Fruit fly (Drosophila melanogaster) whole organism, embryonic: ENCODE results near the gene CG33969.

Source experiments
- CG10431 ChIP-seq: fragments of 200-800 bp; sonication (Bioruptor generic); optimal IDR thresholded peaks from 3 replicates; lab custom pipeline; 2018; ENCODE audit warnings: missing biosample characterization, mild to moderate bottlenecking, missing genetic modification characterization
- CG10654 ChIP-seq: fragments of 200-800 bp; sonication (Bioruptor generic); optimal IDR thresholded peaks from 2 replicates; lab custom pipeline; 2016; ENCODE audit warnings: missing biosample characterization, missing genetic modification characterization
- CG11247 ChIP-seq: fragments of 200-800 bp; sonication (Bioruptor generic); IDR thresholded peaks from 2 replicates; pipeline ENCODE4 v1.3.6; 2022; ENCODE audit warnings: missing biosample characterization, missing genetic modification characterization
- CG12071 ChIP-seq: fragments of 200-800 bp; sonication (Bioruptor generic); optimal IDR thresholded peaks from 3 replicates; lab custom pipeline; 2018; ENCODE audit warnings: missing biosample characterization, mild to moderate bottlenecking, missing genetic modification characterization
- CG12236 ChIP-seq: fragments of 200-800 bp; sonication (Bioruptor generic); optimal IDR thresholded peaks from 2 replicates; lab custom pipeline; 2016; ENCODE audit warnings: missing biosample characterization, missing genetic modification characterization
- CG12769 ChIP-seq: fragments of 200-800 bp; sonication (Bioruptor generic); optimal IDR thresholded peaks from 2 replicates; lab custom pipeline; 2019; ENCODE audit warnings: missing biosample characterization, mild to moderate bottlenecking, missing genetic modification characterization, moderate library complexity
- CG14050 ChIP-seq: fragments of 200-800 bp; sonication (Bioruptor generic); IDR thresholded peaks from 3 replicates; pipeline ENCODE4 v1.3.6; 2022; ENCODE audit warnings: missing biosample characterization, missing genetic modification characterization
- CG14667 ChIP-seq: fragments of 200-800 bp; sonication (Bioruptor generic); IDR thresholded peaks from 2 replicates; pipeline ENCODE4 v1.3.6; 2022; ENCODE audit warnings: missing biosample characterization, missing genetic modification characterization
- CG1529 ChIP-seq: fragments of 200-800 bp; sonication (Bioruptor generic); optimal IDR thresholded peaks from 3 replicates; lab custom pipeline; 2018; ENCODE audit warnings: missing biosample characterization, missing genetic modification characterization
- CG17612 ChIP-seq: fragments of 200-800 bp; sonication (Bioruptor generic); IDR thresholded peaks from 2 replicates; pipeline ENCODE4 v1.3.6; 2022; ENCODE audit warnings: missing biosample characterization, missing genetic modification characterization
- CG2199 ChIP-seq: fragments of 200-800 bp; sonication (Bioruptor generic); IDR thresholded peaks from 3 replicates; pipeline ENCODE4 v1.3.6; 2022; ENCODE audit warnings: missing biosample characterization, missing genetic modification characterization
- CG3065 ChIP-seq: fragments of 200-800 bp; sonication (Bioruptor generic); optimal IDR thresholded peaks from 2 replicates; lab custom pipeline; 2016; ENCODE audit warnings: missing biosample characterization, missing genetic modification characterization
- CG3407 ChIP-seq: fragments of 200-800 bp; sonication (Bioruptor generic); optimal IDR thresholded peaks from 2 replicates; lab custom pipeline; 2018; ENCODE audit warnings: missing biosample characterization, mild to moderate bottlenecking, missing genetic modification characterization
- CG34422 ChIP-seq: fragments of 200-800 bp; sonication (Bioruptor generic); IDR thresholded peaks from 3 replicates; pipeline ENCODE4 v1.3.6; 2022; ENCODE audit warnings: missing biosample characterization, missing genetic modification characterization
- CG6791 ChIP-seq: fragments of 200-800 bp; sonication (Bioruptor generic); IDR thresholded peaks from 3 replicates; pipeline ENCODE4 v1.3.6; 2022; ENCODE audit warnings: missing biosample characterization, missing genetic modification characterization; ENCODE audit not compliant: partially characterized antibody
- CG6854 ChIP-seq: fragments of 200-800 bp; sonication (Bioruptor generic); optimal IDR thresholded peaks from 3 replicates; lab custom pipeline; 2017; ENCODE audit warnings: missing biosample characterization, mild to moderate bottlenecking, missing genetic modification characterization
- CG8089 ChIP-seq: fragments of 200-800 bp; sonication (Bioruptor generic); optimal IDR thresholded peaks from 3 replicates; lab custom pipeline; 2016; ENCODE audit warnings: missing biosample characterization, missing genetic modification characterization
- Dbx ChIP-seq: fragments of 200-800 bp; sonication (Bioruptor generic); IDR thresholded peaks from 3 replicates; pipeline ENCODE4 v1.3.6; 2022; ENCODE audit warnings: missing biosample characterization, missing genetic modification characterization
- Dref ChIP-seq: fragments of 200-800 bp; sonication (Bioruptor generic); IDR thresholded peaks from 2 replicates; pipeline ENCODE4 v1.3.6; 2022; ENCODE audit warnings: missing biosample characterization, missing genetic modification characterization
- Gsc ChIP-seq: fragments of 200-800 bp; sonication (Bioruptor generic); IDR thresholded peaks from 2 replicates; pipeline ENCODE4 v1.3.6; 2022; ENCODE audit warnings: missing biosample characterization, missing genetic modification characterization
- HLH54F ChIP-seq: fragments of 200-800 bp; sonication (Bioruptor generic); optimal IDR thresholded peaks from 3 replicates; lab custom pipeline; 2016; ENCODE audit warnings: missing biosample characterization, missing genetic modification characterization
- HmgZ ChIP-seq: fragments of 200-800 bp; sonication (Bioruptor generic); optimal IDR thresholded peaks from 2 replicates; lab custom pipeline; 2018; ENCODE audit warnings: missing biosample characterization, mild to moderate bottlenecking, missing genetic modification characterization
- Hr3 ChIP-seq: fragments of 200-800 bp; sonication (Bioruptor generic); optimal IDR thresholded peaks from 3 replicates; lab custom pipeline; 2016; ENCODE audit warnings: missing biosample characterization, missing genetic modification characterization
- Nf-YC ChIP-seq: fragments of 200-800 bp; optimal IDR thresholded peaks from 3 replicates; lab custom pipeline; 2019; ENCODE audit warnings: missing biosample characterization, mild to moderate bottlenecking, missing genetic modification characterization, moderate library complexity
- Oli ChIP-seq: fragments of 200-800 bp; sonication (Bioruptor generic); optimal IDR thresholded peaks from 2 replicates; lab custom pipeline; 2018; ENCODE audit warnings: missing biosample characterization, mild to moderate bottlenecking, missing genetic modification characterization, moderate library complexity
- Rfx ChIP-seq: fragments of 200-800 bp; sonication (Bioruptor generic); IDR thresholded peaks from 2 replicates; pipeline ENCODE4 v1.3.6; 2022; ENCODE audit warnings: missing biosample characterization, missing genetic modification characterization
- Scr ChIP-seq: fragments of 200-800 bp; sonication (Bioruptor generic); IDR thresholded peaks from 2 replicates; pipeline ENCODE4 v1.3.6; 2022; ENCODE audit warnings: missing biosample characterization, missing genetic modification characterization; ENCODE audit not compliant: partially characterized antibody
- Six4 ChIP-seq: fragments of 200-800 bp; sonication (Bioruptor generic); optimal IDR thresholded peaks from 2 replicates; lab custom pipeline; 2016; ENCODE audit warnings: missing biosample characterization, missing genetic modification characterization
- Sry-β ChIP-seq: fragments of 200-800 bp; sonication (Bioruptor generic); optimal IDR thresholded peaks from 2 replicates; lab custom pipeline; 2018; ENCODE audit warnings: missing biosample characterization, mild to moderate bottlenecking, missing genetic modification characterization, moderate library complexity
- Ssrp ChIP-seq: fragments of 200-800 bp; sonication (Bioruptor generic); optimal IDR thresholded peaks from 2 replicates; lab custom pipeline; 2018; ENCODE audit warnings: missing biosample characterization, mild to moderate bottlenecking, missing genetic modification characterization, moderate library complexity
- abd-A ChIP-seq: fragments of 200-800 bp; sonication (Bioruptor generic); optimal IDR thresholded peaks from 3 replicates; lab custom pipeline; 2019; ENCODE audit warnings: missing biosample characterization, mild to moderate bottlenecking, missing genetic modification characterization, moderate library complexity
- bbx ChIP-seq: fragments of 200-800 bp; sonication (Bioruptor generic); IDR thresholded peaks from 2 replicates; pipeline ENCODE4 v1.3.6; 2022; ENCODE audit warnings: missing biosample characterization, missing genetic modification characterization; ENCODE audit not compliant: partially characterized antibody
- cas ChIP-seq: fragments of 200-800 bp; sonication (Bioruptor generic); IDR thresholded peaks from 2 replicates; pipeline ENCODE4 v1.3.6; 2022; ENCODE audit warnings: missing biosample characterization, missing genetic modification characterization
- chif ChIP-seq, 2 experiments: fragments of 200-800 bp; sonication (Bioruptor generic); optimal IDR thresholded peaks; 3 replicates each; lab custom pipeline; 2016; ENCODE audit warnings: missing biosample characterization in 2 of 2, missing genetic modification characterization in 2 of 2
- crc ChIP-seq: fragments of 200-800 bp; sonication (Bioruptor generic); optimal IDR thresholded peaks from 2 replicates; lab custom pipeline; 2016; ENCODE audit warnings: missing biosample characterization, missing genetic modification characterization
- crp ChIP-seq, 2 experiments: fragments of 200-800 bp; sonication (Bioruptor generic); optimal IDR thresholded peaks; 2 replicates in 1 of 2; 3 replicates in 1 of 2; lab custom pipeline; 2017; ENCODE audit warnings: missing biosample characterization in 2 of 2, missing genetic modification characterization in 2 of 2, mild to moderate bottlenecking in 1 of 2, moderate library complexity in 1 of 2
- fd3F ChIP-seq: fragments of 200-800 bp; sonication (Bioruptor generic); optimal IDR thresholded peaks from 2 replicates; lab custom pipeline; 2018; ENCODE audit warnings: missing biosample characterization, mild to moderate bottlenecking, missing genetic modification characterization, moderate library complexity
- gsb ChIP-seq: fragments of 200-800 bp; sonication (Bioruptor generic); IDR thresholded peaks from 2 replicates; pipeline ENCODE4 v1.3.6; 2022; ENCODE audit warnings: missing biosample characterization, missing genetic modification characterization
- ind ChIP-seq: fragments of 200-800 bp; sonication (Bioruptor generic); optimal IDR thresholded peaks from 3 replicates; lab custom pipeline; 2016; ENCODE audit warnings: missing biosample characterization, missing genetic modification characterization
- pb ChIP-seq: fragments of 200-800 bp; sonication (Bioruptor generic); optimal IDR thresholded peaks from 3 replicates; lab custom pipeline; 2016; ENCODE audit warnings: missing biosample characterization, missing genetic modification characterization
- pros ChIP-seq: fragments of 200-800 bp; sonication (Bioruptor generic); optimal IDR thresholded peaks from 3 replicates; lab custom pipeline; 2019; ENCODE audit warnings: missing biosample characterization, mild to moderate bottlenecking, missing genetic modification characterization, moderate library complexity
- rib ChIP-seq: fragments of 200-800 bp; sonication (Bioruptor generic); IDR thresholded peaks from 2 replicates; pipeline ENCODE4 v1.3.6; 2022; ENCODE audit warnings: missing biosample characterization, missing genetic modification characterization
- ro ChIP-seq: fragments of 200-800 bp; sonication (Bioruptor generic); IDR thresholded peaks from 2 replicates; pipeline ENCODE4 v1.3.6; 2022; ENCODE audit warnings: missing biosample characterization, missing genetic modification characterization
- salm ChIP-seq: fragments of 200-800 bp; sonication (Bioruptor generic); optimal IDR thresholded peaks from 2 replicates; lab custom pipeline; 2018; ENCODE audit warnings: missing biosample characterization, mild to moderate bottlenecking, missing genetic modification characterization
- sim ChIP-seq: fragments of 200-800 bp; sonication (Bioruptor generic); IDR thresholded peaks from 2 replicates; pipeline ENCODE4 v1.3.6; 2022; ENCODE audit warnings: missing biosample characterization, missing genetic modification characterization
- slou ChIP-seq: fragments of 200-800 bp; sonication (Bioruptor generic); optimal IDR thresholded peaks from 3 replicates; lab custom pipeline; 2016; ENCODE audit warnings: missing biosample characterization, missing genetic modification characterization
- tna ChIP-seq: fragments of 200-800 bp; sonication (Bioruptor generic); IDR thresholded peaks from 2 replicates; pipeline ENCODE4 v1.3.6; 2022; ENCODE audit warnings: missing biosample characterization, missing genetic modification characterization; ENCODE audit not compliant: partially characterized antibody
- wor ChIP-seq: fragments of 200-800 bp; sonication (Bioruptor generic); IDR thresholded peaks from 2 replicates; pipeline ENCODE4 v1.3.6; 2022; ENCODE audit warnings: missing biosample characterization, missing genetic modification characterization

The CG33969 gene

DNA sequence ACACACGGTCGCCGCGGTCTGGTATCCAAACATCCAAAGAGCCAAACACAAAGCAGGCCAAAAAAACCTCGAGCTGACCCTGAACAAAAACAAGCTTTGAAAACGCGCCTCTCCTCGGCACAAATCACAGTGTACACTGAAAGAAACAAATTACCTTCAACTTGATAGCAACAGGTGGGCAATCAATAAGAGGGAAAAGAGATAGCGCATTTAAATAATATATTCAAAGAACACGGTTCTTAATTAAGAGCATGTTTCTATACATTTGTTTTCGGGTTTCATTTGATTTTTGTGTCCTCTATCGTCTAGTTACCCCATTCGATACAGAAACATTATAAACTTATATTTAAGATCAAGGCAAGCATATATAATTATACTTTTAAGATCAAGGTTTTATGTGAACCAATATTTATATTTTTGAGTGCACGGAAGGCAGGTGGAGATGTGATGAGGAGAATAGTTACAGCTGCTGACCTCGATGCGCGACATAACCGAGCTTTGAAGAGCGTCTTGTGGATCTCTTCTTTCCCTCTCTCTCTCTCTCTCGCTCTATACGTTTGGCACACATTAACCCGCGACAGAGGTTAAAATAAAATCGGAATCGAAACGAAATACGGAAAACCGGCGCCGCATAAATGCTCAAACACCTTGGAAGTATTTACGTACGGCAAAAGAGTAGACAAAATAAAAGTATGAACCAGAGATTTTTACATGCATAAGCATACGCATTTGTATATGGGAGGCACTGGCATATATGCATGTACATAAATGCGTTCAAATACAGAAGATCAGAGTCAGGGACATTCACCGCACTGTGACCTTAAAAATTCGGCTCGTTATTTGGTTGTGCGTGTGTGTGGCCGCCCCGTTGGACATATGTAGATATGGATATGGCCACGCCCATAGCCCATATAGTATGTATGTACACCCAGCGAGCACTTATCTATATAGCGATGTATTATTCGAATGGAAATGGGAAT lies 5.2 kb upstream of the CG33969 start (continued):
- peak; percentile 80 for TF ChIP-seq Rfx
- TF ChIP-seq CG1529: peak; percentile 86
- peak; percentile 38 for TF ChIP-seq pb (GFP tag; lab: Kevin White, UChicago)
- TF ChIP-seq fd3F (GFP tag; lab: Kevin White, UChicago): peak; percentile 86
- no peak for TF ChIP-seq rib
- TF ChIP-seq Oli (tag; lab: Kevin White, UChicago): peak; percentile 92
- TF ChIP-seq CG6791: no peak
- TF ChIP-seq CG17612 (GFP tag; lab: Robert Waterston, UW): no peak
- TF ChIP-seq salm: peak; percentile 77
- TF ChIP-seq Scr (GFP tag; lab: Robert Waterston, UW): no peak
- TF ChIP-seq pros (GFP tag; lab: Kevin White, UChicago): no peak
- TF ChIP-seq Dbx (GFP tag; lab: Robert Waterston, UW): peak; percentile 61; the same call in 2 of the 3 replicates
- no peak for TF ChIP-seq Gsc (GFP tag; lab: Robert Waterston, UW)
- peak; percentile 77 for TF ChIP-seq Nf-YC
- peak; percentile 51 for TF ChIP-seq CG8089
- peak; percentile 73 for TF ChIP-seq gsb
- peak; percentile 86 for TF ChIP-seq Ssrp (tag; lab: Kevin White, UChicago)
- TF ChIP-seq sim (GFP tag; lab: Robert Waterston, UW): no peak; the same call in 1 of the 2 replicates
- peak; percentile 56 to 72 for TF ChIP-seq chif (GFP tag; optimal IDR thresholded peaks at IDR 0.05; lab: Kevin White, UChicago)
- TF ChIP-seq CG14667 (GFP tag; lab: Robert Waterston, UW): peak; percentile 47
- TF ChIP-seq tna: no peak
- peak; percentile 65 for TF ChIP-seq HLH54F (GFP tag; lab: Kevin White, UChicago)
- TF ChIP-seq bbx: no peak
- peak; percentile 56 for TF ChIP-seq CG10431
- TF ChIP-seq Six4 (GFP tag; lab: Kevin White, UChicago): peak; percentile 69
- peak; percentile 74 for TF ChIP-seq HmgZ (tag; lab: Kevin White, UChicago)
- TF ChIP-seq crc (GFP tag; lab: Kevin White, UChicago): peak; percentile 52
- peak; percentile 69 for TF ChIP-seq CG14050
- peak; percentile 33 for TF ChIP-seq CG3065 (GFP tag; lab: Kevin White, UChicago)
- TF ChIP-seq Sry-β: peak; percentile 33
- TF ChIP-seq Dref: no peak
- TF ChIP-seq cas (GFP tag; lab: Robert Waterston, UW): no peak
- peak; percentile 67 for TF ChIP-seq CG12071
- peak; percentile 85 for TF ChIP-seq ind
- 0 out of 2 replicates have a peak, but pooled peaks have one; percentile 28 for TF ChIP-seq CG11247 (GFP tag; lab: Robert Waterston, UW)
- TF ChIP-seq CG6854 (GFP tag; lab: Kevin White, UChicago): peak; percentile 87
- TF ChIP-seq CG34422: peak; percentile 70; the same call in 2 of the 3 replicates
- no peak; the same call in 2 of the 3 replicates for TF ChIP-seq CG2199 (GFP tag; lab: Robert Waterston, UW)
- TF ChIP-seq CG10654 (GFP tag; lab: Kevin White, UChicago): peak; percentile 71
- peak; percentile 45 for TF ChIP-seq CG12236 (GFP tag; lab: Kevin White, UChicago)
- peak; percentile 87 for TF ChIP-seq abd-A
- TF ChIP-seq ro (GFP tag; lab: Robert Waterston, UW): peak; percentile 38; the same call in 1 of the 2 replicates
- TF ChIP-seq CG3407 (GFP tag; lab: Kevin White, UChicago): peak; percentile 82
- peak; percentile 40; the same call in 1 of the 2 replicates for TF ChIP-seq wor (GFP tag; lab: Robert Waterston, UW)
- TF ChIP-seq CG12769 (tag; lab: Kevin White, UChicago): peak; percentile 56
- peak; percentile 82 for TF ChIP-seq Hr3 (GFP tag; lab: Kevin White, UChicago)
- peak in 1 of 2 experiments; percentile 50 for TF ChIP-seq crp (GFP tag; optimal IDR thresholded peaks at IDR 0.05; lab: Kevin White, UChicago)
- TF ChIP-seq slou (GFP tag; lab: Kevin White, UChicago): peak; percentile 52
